Worm (Caenorhabditis elegans) whole organism, L2 larva: ENCODE results near the gene ZK353.2.

ENCODE experiments used
- ama-1 ChIP-seq: fragments of 150-350 bp; optimal IDR thresholded peaks from 2 replicates; lab custom pipeline; 2018; ENCODE audit warnings: inconsistent platforms
- nhr-12 ChIP-seq: fragments of 150-350 bp; optimal IDR thresholded peaks from 2 replicates; lab custom pipeline; 2014; ENCODE audit warnings: missing biosample characterization, missing genetic modification characterization
- nhr-237 ChIP-seq: fragments of 150-350 bp; optimal IDR thresholded peaks from 2 replicates; lab custom pipeline; 2014; ENCODE audit warnings: missing biosample characterization, missing genetic modification characterization
- nhr-25 ChIP-seq: fragments of 150-350 bp; sonication (generic microtip); optimal IDR thresholded peaks from 3 replicates; lab custom pipeline; 2014; ENCODE audit warnings: missing biosample characterization, missing genetic modification characterization
- unc-55 ChIP-seq: fragments of 150-350 bp; sonication (generic microtip); optimal IDR thresholded peaks from 3 replicates; lab custom pipeline; 2014; ENCODE audit warnings: missing biosample characterization, missing genetic modification reagents, missing genetic modification characterization
- zag-1 ChIP-seq: fragments of 150-350 bp; optimal IDR thresholded peaks from 2 replicates; lab custom pipeline; 2014; ENCODE audit warnings: missing biosample characterization, missing genetic modification characterization

DNA sequence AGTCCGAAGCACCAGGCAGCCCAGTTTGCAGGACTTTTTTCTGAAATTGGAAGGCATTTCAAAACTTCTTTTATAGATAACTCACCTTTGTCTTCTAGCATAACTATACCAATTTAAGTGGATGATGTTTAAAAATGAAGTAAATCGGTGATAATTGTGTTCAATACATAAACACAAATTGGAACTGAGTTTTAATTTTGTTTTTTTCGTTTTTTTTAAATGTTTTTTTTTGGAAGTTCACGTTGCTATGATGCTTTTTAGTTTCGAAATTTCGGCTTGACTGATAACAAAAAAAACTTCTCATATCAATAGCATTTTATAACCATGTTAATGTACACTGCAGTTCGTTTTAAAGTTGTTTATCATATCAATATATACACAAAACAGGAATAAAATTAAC lies 9.0 kb upstream of the ZK353.2 start, which contains the start of gene ZK353.4:
- TF ChIP-seq unc-55 (GFP tag; lab: Kevin White, UChicago) (no peak), nhr-237 (tag; lab: Kevin White, UChicago) (no peak), ama-1 (no peak), nhr-12 (tag; lab: Kevin White, UChicago) (no peak), zag-1 (no peak), nhr-25 (tag; lab: Kevin White, UChicago) (no peak)
